Worm (Caenorhabditis elegans): ENCODE results near the gene F45E10.2.

F45E10.2 gene

DNA sequence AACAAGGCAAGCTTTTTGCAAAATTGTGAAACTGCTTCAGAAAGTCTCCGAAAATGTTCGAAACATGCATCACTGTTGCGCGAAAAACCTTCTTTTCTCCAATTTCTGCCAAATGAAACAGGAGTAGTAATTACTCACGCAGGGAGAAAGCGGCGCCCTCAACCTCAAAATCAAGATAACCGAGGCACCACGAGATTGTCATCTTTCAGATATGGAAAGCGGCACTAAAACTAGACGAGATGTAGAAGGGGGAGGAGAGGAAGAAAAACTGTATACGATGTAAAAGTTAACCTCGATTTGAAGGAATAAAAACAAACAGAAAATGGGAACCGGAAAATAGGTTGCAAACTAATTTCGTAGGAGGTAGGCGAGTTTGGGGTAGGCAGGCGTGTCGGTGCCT lies 21.4 kb upstream of the F45E10.2 start:
- TF ChIP-seq unc-30 (tag; optimal IDR thresholded peaks at IDR 0.05) (no peak), lsy-2 (tag; optimal IDR thresholded peaks at IDR 0.05) (no peak), blmp-1 (tag; optimal IDR thresholded peaks at IDR 0.05) (peak; percentile 57), ztf-11 (tag; optimal IDR thresholded peaks at IDR 0.05) (no peak), elt-2 (tag; optimal IDR thresholded peaks at IDR 0.05) (no peak), sptf-1 (tag; optimal IDR thresholded peaks at IDR 0.05) (no peak), pax-3 (tag; optimal IDR thresholded peaks at IDR 0.05) (no peak), nhr-85 (tag) (peak; percentile 0), lin-39 (tag; optimal IDR thresholded peaks at IDR 0.05) (no peak), unc-98 (GFP tag; IDR thresholded peaks at IDR 0.05) (no peak), lin-14 (GFP tag; optimal IDR thresholded peaks at IDR 0.05) (peak; percentile 34), swsn-7 (tag; optimal IDR thresholded peaks at IDR 0.05) (no peak), hlh-17 (GFP tag; optimal IDR thresholded peaks at IDR 0.05; ENCODE audit: borderline replicate concordance) (no peak), ztf-4 (tag; optimal IDR thresholded peaks at IDR 0.05) (no peak), rnt-1 (tag; optimal IDR thresholded peaks at IDR 0.05) (peak; percentile 35), elt-3 (tag; optimal IDR thresholded peaks at IDR 0.05) (no peak), mdl-1 (tag; optimal IDR thresholded peaks at IDR 0.05) (no peak), C34B4.2 (tag; optimal IDR thresholded peaks at IDR 0.05) (no peak)

DNA sequence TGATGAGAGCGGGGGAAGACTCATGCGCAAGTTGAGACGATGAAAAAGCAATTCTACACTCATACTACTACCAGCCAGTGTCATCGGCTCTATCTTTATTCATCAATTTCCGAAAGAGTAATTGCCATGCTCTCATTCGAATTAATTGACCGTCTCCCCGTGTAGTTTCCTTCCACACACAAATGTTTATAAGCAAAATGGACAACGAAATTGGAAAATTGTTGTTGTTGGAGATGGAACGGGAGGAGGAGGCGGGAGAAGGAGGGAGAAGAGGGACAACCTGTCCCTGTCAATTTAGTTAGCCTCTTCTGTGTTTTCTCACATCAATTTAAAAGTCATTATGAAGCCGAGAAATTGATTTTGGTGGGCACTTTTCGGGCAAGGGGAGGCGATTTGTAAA lies 17.4 kb upstream of the F45E10.2 start:
- TF ChIP-seq efl-1 (optimal IDR thresholded peaks at IDR 0.05) (no peak), efl-1 (GFP tag; optimal IDR thresholded peaks at IDR 0.05 in 1 of 2) (peak in 1 of 2 experiments; percentile 37), mep-1 (tag; optimal IDR thresholded peaks at IDR 0.05) (no peak), efl-3 (GFP tag; optimal IDR thresholded peaks at IDR 0.05) (no peak), elt-3 (tag; optimal IDR thresholded peaks at IDR 0.05) (no peak)

DNA sequence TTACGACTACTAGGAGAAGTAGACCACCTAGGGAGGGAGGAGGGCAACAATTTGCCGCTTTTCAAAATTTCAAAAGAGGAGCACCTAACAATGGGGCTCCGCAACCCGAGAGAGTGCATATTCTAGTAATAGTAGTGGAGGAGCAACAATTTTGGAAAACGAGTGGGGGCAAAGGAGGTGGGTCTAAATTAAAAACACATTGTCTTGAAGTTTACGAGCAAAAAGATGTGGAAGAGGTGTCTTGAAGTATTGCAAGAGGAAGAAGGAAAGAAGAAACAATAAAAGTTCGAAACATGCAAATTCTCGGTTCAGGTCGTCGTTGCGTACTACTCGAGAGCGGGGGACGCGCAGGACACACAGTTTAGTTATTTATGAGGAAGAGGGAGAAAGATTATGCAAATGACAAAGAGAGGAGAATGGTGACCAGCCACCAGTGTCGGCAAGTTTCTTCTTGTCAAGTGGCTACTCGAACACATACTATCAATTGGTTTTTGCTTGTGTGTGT lies 9.1 kb upstream of the F45E10.2 start:
- peak; percentile 45 for TF ChIP-seq fkh-10 (GFP tag; optimal IDR thresholded peaks at IDR 0.05)
- TF ChIP-seq dsc-1 (tag; optimal IDR thresholded peaks at IDR 0.05): peak; percentile 79
- no peak for TF ChIP-seq hpl-2 (GFP tag; optimal IDR thresholded peaks at IDR 0.05)
- peak; percentile 52 for TF ChIP-seq fkh-4 (tag; optimal IDR thresholded peaks at IDR 0.05; ENCODE audit: borderline replicate concordance)
- peak; percentile 11 for TF ChIP-seq lin-14 (GFP tag; optimal IDR thresholded peaks at IDR 0.05)

DNA sequence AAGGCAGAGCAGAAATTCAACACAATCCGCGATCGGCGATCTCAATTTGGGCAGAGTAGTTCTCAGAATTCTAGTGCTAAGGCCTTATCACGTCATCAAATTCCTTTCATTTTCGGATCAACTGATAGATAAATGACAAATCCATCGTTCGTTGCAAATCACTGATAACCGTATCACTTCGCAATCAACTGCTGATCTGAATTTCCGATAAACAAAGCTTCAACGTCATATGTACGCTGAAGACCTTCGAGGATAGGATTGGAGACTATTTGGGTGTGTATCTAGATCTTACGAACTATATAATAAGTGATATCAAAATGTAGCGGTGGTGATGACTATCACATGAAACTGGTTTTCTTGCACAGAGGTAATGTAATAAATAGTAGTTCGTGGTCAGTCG lies 2.1 kb upstream of the F45E10.2 start:
- TF ChIP-seq mep-1 (tag; optimal IDR thresholded peaks at IDR 0.05): no peak
- no peak for TF ChIP-seq ets-5 (GFP tag; IDR thresholded peaks at IDR 0.05)
- TF ChIP-seq nhr-11 (tag; optimal IDR thresholded peaks at IDR 0.05): no peak
- TF ChIP-seq skn-1 (tag; optimal IDR thresholded peaks at IDR 0.05): no peak
- TF ChIP-seq nhr-12 (tag; optimal IDR thresholded peaks at IDR 0.05): no peak
- TF ChIP-seq efl-1 (optimal IDR thresholded peaks at IDR 0.05): no peak
- TF ChIP-seq efl-1 (GFP tag; optimal IDR thresholded peaks at IDR 0.05 in 1 of 2): peak in 1 of 2 experiments; percentile 13
- no peak for TF ChIP-seq snpc-4 (tag; optimal IDR thresholded peaks at IDR 0.05)
- no peak for TF ChIP-seq C16A3.4 (tag; optimal IDR thresholded peaks at IDR 0.05)
- no peak for TF ChIP-seq unc-30 (tag; optimal IDR thresholded peaks at IDR 0.05)
- peak in 2 of 6 experiments; percentile 6 to 55 for TF ChIP-seq elt-3 (tag; optimal IDR thresholded peaks at IDR 0.05)
- TF ChIP-seq pag-3 (tag; optimal IDR thresholded peaks at IDR 0.05; ENCODE audit: borderline replicate concordance, insufficient read depth): no peak
- peak; percentile 60 for TF ChIP-seq blmp-1 (tag; optimal IDR thresholded peaks at IDR 0.05)
- no peak for TF ChIP-seq unc-62 (GFP tag; optimal IDR thresholded peaks at IDR 0.05)
- no peak for TF ChIP-seq mdl-1 (tag; optimal IDR thresholded peaks at IDR 0.05)
- TF ChIP-seq lin-13 (GFP tag; optimal IDR thresholded peaks at IDR 0.05): no peak
- no peak for TF ChIP-seq mef-2 (tag; optimal IDR thresholded peaks at IDR 0.05)
- no peak for TF ChIP-seq aly-2 (tag; optimal IDR thresholded peaks at IDR 0.05)
- no peak for TF ChIP-seq hpl-2 (GFP tag; optimal IDR thresholded peaks at IDR 0.05)
- peak; percentile 52 for TF ChIP-seq nhr-85 (tag)
- no peak for TF ChIP-seq ceh-8 (GFP tag; optimal IDR thresholded peaks at IDR 0.05)
